Fruit fly (Drosophila melanogaster) whole organism, embryonic: ENCODE data around the gene Gbs-76A.

Source experiments
- Abd-B ChIP-seq: fragments of 200-800 bp; sonication (Bioruptor generic); optimal IDR thresholded peaks from 2 replicates; lab custom pipeline; 2018; ENCODE audit warnings: missing biosample characterization, mild to moderate bottlenecking, missing genetic modification characterization, moderate library complexity
- Atf-2 ChIP-seq: fragments of 200-800 bp; sonication (Bioruptor generic); optimal IDR thresholded peaks from 2 replicates; lab custom pipeline; 2016; ENCODE audit warnings: missing biosample characterization, missing genetic modification characterization
- C15 ChIP-seq: fragments of 200-800 bp; sonication (Bioruptor generic); IDR thresholded peaks from 3 replicates; pipeline ENCODE4 v1.3.6; 2022; ENCODE audit warnings: missing biosample characterization, missing genetic modification characterization
- CG11504 ChIP-seq: fragments of 200-800 bp; sonication (Bioruptor generic); optimal IDR thresholded peaks from 3 replicates; lab custom pipeline; 2019; ENCODE audit warnings: missing biosample characterization, mild to moderate bottlenecking, missing genetic modification characterization, moderate library complexity
- CG11723 ChIP-seq: fragments of 200-800 bp; sonication (Bioruptor generic); optimal IDR thresholded peaks from 2 replicates; lab custom pipeline; 2017; ENCODE audit warnings: missing biosample characterization, mild to moderate bottlenecking, missing genetic modification characterization
- CG12236 ChIP-seq: fragments of 200-800 bp; sonication (Bioruptor generic); optimal IDR thresholded peaks from 2 replicates; lab custom pipeline; 2016; ENCODE audit warnings: missing biosample characterization, missing genetic modification characterization
- CG1233 ChIP-seq: fragments of 200-800 bp; sonication (Bioruptor generic); optimal IDR thresholded peaks from 4 replicates; lab custom pipeline; 2018; ENCODE audit warnings: missing biosample characterization, mild to moderate bottlenecking, missing genetic modification characterization
- CG12659 ChIP-seq: fragments of 200-800 bp; sonication (Bioruptor generic); optimal IDR thresholded peaks from 3 replicates; lab custom pipeline; 2017; ENCODE audit warnings: mild to moderate bottlenecking, missing biosample characterization, missing genetic modification reagents, missing genetic modification characterization
- CG12942 ChIP-seq: fragments of 200-800 bp; sonication (Bioruptor generic); optimal IDR thresholded peaks from 3 replicates; lab custom pipeline; 2016; ENCODE audit warnings: missing biosample characterization, missing genetic modification characterization
- CG1602 ChIP-seq: fragments of 200-800 bp; sonication (Bioruptor generic); optimal IDR thresholded peaks from 3 replicates; lab custom pipeline; 2016; ENCODE audit warnings: missing biosample characterization, missing genetic modification characterization
- CG16779 ChIP-seq: fragments of 200-800 bp; sonication (Bioruptor generic); IDR thresholded peaks from 2 replicates; pipeline ENCODE4 v1.3.6; 2022; ENCODE audit warnings: missing biosample characterization, missing genetic modification characterization
- CG33557 ChIP-seq: fragments of 200-800 bp; sonication (Bioruptor generic); optimal IDR thresholded peaks from 2 replicates; lab custom pipeline; 2019; ENCODE audit warnings: missing biosample characterization, mild to moderate bottlenecking, missing genetic modification characterization, moderate library complexity
- CG3838 ChIP-seq: fragments of 200-800 bp; sonication (Bioruptor generic); optimal IDR thresholded peaks from 3 replicates; lab custom pipeline; 2016; ENCODE audit warnings: missing biosample characterization, missing genetic modification characterization
- CG4730 ChIP-seq: fragments of 200-800 bp; sonication (Bioruptor generic); IDR thresholded peaks from 2 replicates; pipeline ENCODE4 v1.3.6; 2022; ENCODE audit warnings: missing biosample characterization, missing genetic modification characterization
- CG5245 ChIP-seq: fragments of 200-800 bp; sonication (Bioruptor generic); optimal IDR thresholded peaks from 3 replicates; lab custom pipeline; 2016; ENCODE audit warnings: missing biosample characterization, missing genetic modification characterization
- CG6813 ChIP-seq: fragments of 200-800 bp; sonication (Bioruptor generic); optimal IDR thresholded peaks from 2 replicates; lab custom pipeline; 2017; ENCODE audit warnings: missing biosample characterization, missing genetic modification characterization, mild to moderate bottlenecking, moderate library complexity, missing genetic modification reagents
- CG6854 ChIP-seq: fragments of 200-800 bp; sonication (Bioruptor generic); optimal IDR thresholded peaks from 3 replicates; lab custom pipeline; 2017; ENCODE audit warnings: missing biosample characterization, mild to moderate bottlenecking, missing genetic modification characterization
- CG7987 ChIP-seq: fragments of 200-800 bp; sonication (Bioruptor generic); optimal IDR thresholded peaks from 2 replicates; lab custom pipeline; 2018; ENCODE audit warnings: missing biosample characterization, mild to moderate bottlenecking, missing genetic modification characterization, moderate library complexity
- CG9797 ChIP-seq: fragments of 200-800 bp; sonication (Bioruptor generic); optimal IDR thresholded peaks from 3 replicates; lab custom pipeline; 2018; ENCODE audit warnings: missing biosample characterization, mild to moderate bottlenecking, missing genetic modification characterization
- CkIIα-i1 ChIP-seq: fragments of 200-800 bp; sonication (Bioruptor generic); IDR thresholded peaks from 2 replicates; pipeline ENCODE4 v1.3.6; 2022; ENCODE audit warnings: missing biosample characterization, missing genetic modification characterization
- Dfd ChIP-seq, 2 experiments: fragments of >200 bp; optimal IDR thresholded peaks; 2 replicates each; lab custom pipeline; 2017; ENCODE audit warnings: missing biosample characterization in 2 of 2, missing genetic modification characterization in 2 of 2
- Dll ChIP-seq: fragments of 200-800 bp; sonication (Bioruptor generic); IDR thresholded peaks from 4 replicates; pipeline ENCODE4 v1.3.6; 2022; ENCODE audit warnings: missing biosample characterization, missing genetic modification characterization; ENCODE audit not compliant: partially characterized antibody
- E2f1 ChIP-seq: fragments of 200-800 bp; sonication (Bioruptor generic); IDR thresholded peaks from 2 replicates; pipeline ENCODE4 v1.3.6; 2022; ENCODE audit warnings: missing biosample characterization, missing genetic modification characterization
- Elba2 ChIP-seq: fragments of 200-800 bp; sonication (Bioruptor generic); optimal IDR thresholded peaks from 3 replicates; lab custom pipeline; 2016; ENCODE audit warnings: missing biosample characterization, missing genetic modification characterization
- Hand ChIP-seq: fragments of 200-800 bp; sonication (Bioruptor generic); optimal IDR thresholded peaks from 2 replicates; lab custom pipeline; 2017; ENCODE audit warnings: mild to moderate bottlenecking, missing biosample characterization, missing genetic modification reagents, missing genetic modification characterization
- HmgZ ChIP-seq: fragments of 200-800 bp; sonication (Bioruptor generic); optimal IDR thresholded peaks from 2 replicates; lab custom pipeline; 2018; ENCODE audit warnings: missing biosample characterization, mild to moderate bottlenecking, missing genetic modification characterization
- Jarid2 ChIP-seq: fragments of 200-800 bp; sonication (Bioruptor generic); optimal IDR thresholded peaks from 3 replicates; lab custom pipeline; 2017; ENCODE audit warnings: mild to moderate bottlenecking, missing biosample characterization, missing genetic modification reagents, missing genetic modification characterization
- Ptx1 ChIP-seq: fragments of 200-800 bp; sonication (Bioruptor generic); IDR thresholded peaks from 2 replicates; pipeline ENCODE4 v1.3.6; 2022; ENCODE audit warnings: missing biosample characterization, missing genetic modification characterization
- Side ChIP-seq: fragments of 200-800 bp; sonication (Bioruptor generic); optimal IDR thresholded peaks from 2 replicates; lab custom pipeline; 2016; ENCODE audit warnings: missing biosample characterization, missing genetic modification characterization
- Stat92E ChIP-seq, 3 experiments: fragments of >200 bp in 2 of 3; fragments of 200-800 bp in 1 of 3; sonication (Bioruptor generic) in 1 of 3; optimal IDR thresholded peaks; 2 replicates each; lab custom pipeline; 2017 to 2019; ENCODE audit warnings: missing biosample characterization in 3 of 3, missing genetic modification characterization in 3 of 3, mild to moderate bottlenecking in 1 of 3, moderate library complexity in 1 of 3
- Usf ChIP-seq: fragments of 200-800 bp; sonication (Bioruptor generic); optimal IDR thresholded peaks from 2 replicates; lab custom pipeline; 2017; ENCODE audit warnings: missing genotype, missing biosample characterization, missing genetic modification characterization
- ac ChIP-seq: fragments of 200-800 bp; sonication (Bioruptor generic); optimal IDR thresholded peaks from 3 replicates; lab custom pipeline; 2017; ENCODE audit warnings: missing biosample characterization, mild to moderate bottlenecking, missing genetic modification characterization
- amos ChIP-seq: fragments of 200-800 bp; sonication (Bioruptor generic); IDR thresholded peaks from 2 replicates; pipeline ENCODE4 v1.3.6; 2022; ENCODE audit warnings: missing biosample characterization, missing genetic modification characterization; ENCODE audit not compliant: partially characterized antibody
- ato ChIP-seq: fragments of 200-800 bp; sonication (Bioruptor generic); IDR thresholded peaks from 2 replicates; pipeline ENCODE4 v1.3.6; 2022; ENCODE audit warnings: missing biosample characterization, missing genetic modification characterization; ENCODE audit not compliant: partially characterized antibody
- az2 ChIP-seq: fragments of 200-800 bp; sonication (Bioruptor generic); optimal IDR thresholded peaks from 3 replicates; lab custom pipeline; 2016; ENCODE audit warnings: missing biosample characterization, missing genetic modification characterization
- da ChIP-seq: fragments of 200-800 bp; sonication (Bioruptor generic); optimal IDR thresholded peaks from 2 replicates; lab custom pipeline; 2016; ENCODE audit warnings: missing biosample characterization, missing genetic modification characterization
- eve ChIP-seq, 2 experiments: fragments of >200 bp; optimal IDR thresholded peaks; 2 replicates each; lab custom pipeline; 2017; ENCODE audit warnings: missing biosample characterization in 2 of 2, missing genetic modification characterization in 2 of 2
- gfzf ChIP-seq: fragments of 200-800 bp; sonication (Bioruptor generic); optimal IDR thresholded peaks from 2 replicates; lab custom pipeline; 2016; ENCODE audit warnings: missing biosample characterization, mild to moderate bottlenecking, missing genetic modification characterization, moderate library complexity
- gsb-n ChIP-seq: fragments of 200-800 bp; sonication (Bioruptor generic); optimal IDR thresholded peaks from 3 replicates; lab custom pipeline; 2018; ENCODE audit warnings: missing biosample characterization, mild to moderate bottlenecking, missing genetic modification characterization
- gt ChIP-seq: fragments of 200-800 bp; sonication (Bioruptor generic); IDR thresholded peaks from 2 replicates; pipeline ENCODE4 v1.3.6; 2022; ENCODE audit warnings: missing biosample characterization, missing genetic modification characterization
- jumu ChIP-seq: fragments of 200-800 bp; sonication (Bioruptor generic); optimal IDR thresholded peaks from 3 replicates; lab custom pipeline; 2016; ENCODE audit warnings: missing biosample characterization, missing genetic modification characterization
- kni ChIP-seq: fragments of 200-800 bp; sonication (Bioruptor generic); optimal IDR thresholded peaks from 3 replicates; lab custom pipeline; 2017; ENCODE audit warnings: mild to moderate bottlenecking, missing biosample characterization, missing genetic modification reagents, missing genetic modification characterization
- nerfin-2 ChIP-seq: fragments of 200-800 bp; sonication (Bioruptor generic); IDR thresholded peaks from 2 replicates; pipeline ENCODE4 v1.3.6; 2022; ENCODE audit warnings: missing biosample characterization, missing genetic modification characterization; ENCODE audit not compliant: partially characterized antibody
- nmo ChIP-seq: fragments of 200-800 bp; sonication (Bioruptor generic); optimal IDR thresholded peaks from 2 replicates; lab custom pipeline; 2018; ENCODE audit warnings: missing biosample characterization, mild to moderate bottlenecking, missing genetic modification characterization, moderate library complexity
- row ChIP-seq: fragments of 200-800 bp; sonication (Bioruptor generic); IDR thresholded peaks from 3 replicates; pipeline ENCODE4 v1.3.6; 2022; ENCODE audit warnings: missing biosample characterization, missing genetic modification characterization
- salm ChIP-seq: fragments of 200-800 bp; sonication (Bioruptor generic); optimal IDR thresholded peaks from 2 replicates; lab custom pipeline; 2018; ENCODE audit warnings: missing biosample characterization, mild to moderate bottlenecking, missing genetic modification characterization
- sens-2 ChIP-seq: fragments of 200-800 bp; sonication (Bioruptor generic); IDR thresholded peaks from 2 replicates; pipeline ENCODE4 v1.3.6; 2022; ENCODE audit warnings: missing biosample characterization, missing genetic modification characterization
- seq ChIP-seq: fragments of 200-800 bp; sonication (Bioruptor generic); IDR thresholded peaks from 2 replicates; pipeline ENCODE4 v1.3.6; 2022; ENCODE audit warnings: missing biosample characterization, missing genetic modification characterization
- tx ChIP-seq: fragments of 200-800 bp; sonication (Bioruptor generic); optimal IDR thresholded peaks from 2 replicates; lab custom pipeline; 2016; ENCODE audit warnings: missing biosample characterization, missing genetic modification characterization
- zf30C ChIP-seq: fragments of 200-800 bp; sonication (Bioruptor generic); optimal IDR thresholded peaks from 3 replicates; lab custom pipeline; 2018; ENCODE audit warnings: missing biosample characterization, mild to moderate bottlenecking, missing genetic modification characterization

Gbs-76A gene

dm6 chr3L:19294613-19295299 is 2.2 kb upstream of the Gbs-76A start (continued):
- TF ChIP-seq amos: no peak; the same call in 1 of the 2 replicates
- no peak for TF ChIP-seq Usf (GFP tag; lab: Kevin White, UChicago)
- TF ChIP-seq nerfin-2: no peak
- peak; percentile 6 for TF ChIP-seq Hand (GFP tag; lab: Kevin White, UChicago)
- TF ChIP-seq CG11723 (GFP tag; lab: Kevin White, UChicago): no peak
- TF ChIP-seq Jarid2 (GFP tag; lab: Kevin White, UChicago): peak; percentile 69
- TF ChIP-seq jumu (GFP tag; lab: Kevin White, UChicago): no peak
- peak; percentile 10 for TF ChIP-seq CG11504 (tag; lab: Kevin White, UChicago)
- TF ChIP-seq gfzf (GFP tag; lab: Kevin White, UChicago): peak; percentile 0
- TF ChIP-seq tx: no peak
- TF ChIP-seq az2 (GFP tag; lab: Kevin White, UChicago): no peak
- TF ChIP-seq Side (GFP tag; lab: Kevin White, UChicago): no peak
- no peak for TF ChIP-seq CG33557 (GFP tag; lab: Kevin White, UChicago)
- TF ChIP-seq CG6854 (GFP tag; lab: Kevin White, UChicago): no peak
- no peak for TF ChIP-seq Stat92E (GFP tag; optimal IDR thresholded peaks at IDR 0.05; lab: Kevin White, UChicago)
- no peak for TF ChIP-seq CG12942 (GFP tag; lab: Kevin White, UChicago)
- TF ChIP-seq Abd-B (GFP tag; lab: Kevin White, UChicago): no peak
- no peak for TF ChIP-seq salm (tag; lab: Kevin White, UChicago)
- no peak for TF ChIP-seq CG1233
- no peak for TF ChIP-seq CG5245 (GFP tag; lab: Kevin White, UChicago)
- TF ChIP-seq ac (GFP tag; lab: Kevin White, UChicago): no peak
- no peak for TF ChIP-seq E2f1 (GFP tag; lab: Robert Waterston, UW)
- peak; percentile 20 for TF ChIP-seq zf30C (GFP tag; lab: Kevin White, UChicago)
- TF ChIP-seq CG4730 (GFP tag; lab: Robert Waterston, UW): no peak
- no peak for TF ChIP-seq kni (GFP tag; lab: Kevin White, UChicago)
- TF ChIP-seq CG16779 (GFP tag; lab: Robert Waterston, UW): no peak
- 0 out of 4 replicates have a peak, but pooled peaks have one; percentile 34 for TF ChIP-seq Dll (GFP tag; lab: Robert Waterston, UW)
- TF ChIP-seq CG3838 (GFP tag; lab: Kevin White, UChicago): no peak
- TF ChIP-seq CG6813 (GFP tag; lab: Kevin White, UChicago): no peak
- no peak for TF ChIP-seq CG1602 (GFP tag; lab: Kevin White, UChicago)
- TF ChIP-seq Dfd (GFP tag; optimal IDR thresholded peaks at IDR 0.05; lab: Kevin White, UChicago): no peak
- no peak for TF ChIP-seq CG12236 (GFP tag; lab: Kevin White, UChicago)
- TF ChIP-seq gt (GFP tag; lab: Robert Waterston, UW): no peak
- no peak for TF ChIP-seq da
- no peak for TF ChIP-seq eve (GFP tag; optimal IDR thresholded peaks at IDR 0.05; lab: Kevin White, UChicago)
- peak; percentile 43; the same call in 1 of the 2 replicates for TF ChIP-seq sens-2 (GFP tag; lab: Robert Waterston, UW)
- no peak for TF ChIP-seq HmgZ (tag; lab: Kevin White, UChicago)
- TF ChIP-seq CkIIα-i1 (GFP tag; lab: Robert Waterston, UW): no peak
- TF ChIP-seq C15 (GFP tag; lab: Robert Waterston, UW): no peak
- no peak for TF ChIP-seq nmo (GFP tag; lab: Kevin White, UChicago)
- 0 out of 2 replicates have a peak, but pooled peaks have one; percentile 50 for TF ChIP-seq seq (GFP tag; lab: Robert Waterston, UW)
- no peak for TF ChIP-seq Ptx1 (GFP tag; lab: Robert Waterston, UW)
- TF ChIP-seq ato (GFP tag; lab: Robert Waterston, UW): no peak
- no peak for TF ChIP-seq Elba2
- no peak for TF ChIP-seq CG9797
- TF ChIP-seq CG7987 (GFP tag; lab: Kevin White, UChicago): no peak
- peak; percentile 73 for TF ChIP-seq gsb-n
- TF ChIP-seq CG12659 (GFP tag; lab: Kevin White, UChicago): no peak
- TF ChIP-seq row (GFP tag; lab: Robert Waterston, UW): no peak
- TF ChIP-seq Atf-2 (GFP tag; lab: Kevin White, UChicago): no peak
- TF ChIP-seq, all 482 proteins: peak for 68
